Fruit fly (Drosophila melanogaster) whole organism, embryonic: ENCODE measurements around the gene TFAM.

Experiments used
- Atf3 ChIP-seq: fragments of 200-800 bp; sonication (Bioruptor generic); optimal IDR thresholded peaks from 3 replicates; lab custom pipeline; 2016; ENCODE audit warnings: missing biosample characterization, missing genetic modification characterization
- Blimp-1 ChIP-seq: fragments of 200-800 bp; sonication (Bioruptor generic); optimal IDR thresholded peaks from 3 replicates; lab custom pipeline; 2018; ENCODE audit warnings: missing biosample characterization, missing genetic modification characterization, mild to moderate bottlenecking, moderate library complexity, missing genetic modification reagents
- C15 ChIP-seq: fragments of 200-800 bp; sonication (Bioruptor generic); IDR thresholded peaks from 3 replicates; pipeline ENCODE4 v1.3.6; 2022; ENCODE audit warnings: missing biosample characterization, missing genetic modification characterization
- CG10321 ChIP-seq: fragments of 200-800 bp; sonication (Bioruptor generic); IDR thresholded peaks from 2 replicates; pipeline ENCODE4 v1.3.6; 2022; ENCODE audit warnings: missing biosample characterization, missing genetic modification characterization
- CG15479 ChIP-seq: fragments of 200-800 bp; sonication (Bioruptor generic); optimal IDR thresholded peaks from 3 replicates; lab custom pipeline; 2019; ENCODE audit warnings: missing biosample characterization, mild to moderate bottlenecking, missing genetic modification characterization, moderate library complexity
- CG15601 ChIP-seq: fragments of 200-800 bp; sonication (Bioruptor generic); optimal IDR thresholded peaks from 3 replicates; lab custom pipeline; 2019; ENCODE audit warnings: missing biosample characterization, mild to moderate bottlenecking, missing genetic modification characterization, moderate library complexity
- CG18011 ChIP-seq: fragments of 200-800 bp; sonication (Bioruptor generic); optimal IDR thresholded peaks from 2 replicates; lab custom pipeline; 2017; ENCODE audit warnings: missing biosample characterization, missing genetic modification characterization, mild to moderate bottlenecking, moderate library complexity, missing genotype
- CG30403 ChIP-seq: fragments of 200-800 bp; sonication (Bioruptor generic); optimal IDR thresholded peaks from 3 replicates; lab custom pipeline; 2016; ENCODE audit warnings: missing biosample characterization, missing genetic modification characterization
- CG32532 ChIP-seq: fragments of 200-800 bp; sonication (Bioruptor generic); IDR thresholded peaks from 2 replicates; pipeline ENCODE4 v1.3.6; 2022; ENCODE audit warnings: missing biosample characterization, missing genetic modification characterization
- CG42726 ChIP-seq: fragments of 200-800 bp; sonication (Bioruptor generic); IDR thresholded peaks from 2 replicates; pipeline ENCODE4 v1.3.6; 2022; ENCODE audit warnings: missing biosample characterization, missing genetic modification characterization; ENCODE audit not compliant: partially characterized antibody
- CG4282 ChIP-seq: fragments of 200-800 bp; sonication (Bioruptor generic); optimal IDR thresholded peaks from 2 replicates; lab custom pipeline; 2016; ENCODE audit warnings: missing biosample characterization, missing genetic modification characterization
- CG6254 ChIP-seq: fragments of 200-800 bp; sonication (Bioruptor generic); optimal IDR thresholded peaks from 3 replicates; lab custom pipeline; 2017; ENCODE audit warnings: mild to moderate bottlenecking, missing biosample characterization, missing genetic modification reagents, missing genetic modification characterization
- CG6689 ChIP-seq: fragments of 200-800 bp; sonication (Bioruptor generic); IDR thresholded peaks from 2 replicates; pipeline ENCODE4 v1.3.6; 2022; ENCODE audit warnings: missing biosample characterization, missing genetic modification characterization
- CG7357 ChIP-seq: fragments of 200-800 bp; sonication (Bioruptor generic); IDR thresholded peaks from 3 replicates; pipeline ENCODE4 v1.3.6; 2022; ENCODE audit warnings: missing biosample characterization, missing genetic modification characterization
- CG8290 ChIP-seq, 3 experiments: fragments of 200-800 bp; sonication (Bioruptor generic); optimal IDR thresholded peaks; 2 replicates each; lab custom pipeline; 2016 to 2019; ENCODE audit warnings: missing biosample characterization in 3 of 3, missing genetic modification characterization in 3 of 3, mild to moderate bottlenecking in 2 of 3, moderate library complexity in 1 of 3
- CG8765 ChIP-seq: fragments of 200-800 bp; sonication (Bioruptor generic); IDR thresholded peaks from 2 replicates; pipeline ENCODE4 v1.3.6; 2022; ENCODE audit warnings: missing biosample characterization, missing genetic modification characterization
- CG9437 ChIP-seq: fragments of 200-800 bp; sonication (Bioruptor generic); optimal IDR thresholded peaks from 2 replicates; lab custom pipeline; 2018; ENCODE audit warnings: missing biosample characterization, mild to moderate bottlenecking, missing genetic modification characterization
- CoRest ChIP-seq: fragments of 200-800 bp; sonication (Bioruptor generic); optimal IDR thresholded peaks from 3 replicates; lab custom pipeline; 2018; ENCODE audit warnings: missing biosample characterization, mild to moderate bottlenecking, missing genetic modification characterization, moderate library complexity
- D19A ChIP-seq: fragments of 200-800 bp; optimal IDR thresholded peaks from 3 replicates; lab custom pipeline; 2019; ENCODE audit warnings: missing biosample characterization, mild to moderate bottlenecking, missing genetic modification characterization, moderate library complexity
- Fer1 ChIP-seq: fragments of 200-800 bp; sonication (Bioruptor generic); optimal IDR thresholded peaks from 2 replicates; lab custom pipeline; 2017; ENCODE audit warnings: missing biosample characterization, mild to moderate bottlenecking, missing genetic modification characterization
- Fer2 ChIP-seq: fragments of 200-800 bp; sonication (Bioruptor generic); optimal IDR thresholded peaks from 2 replicates; lab custom pipeline; 2018; ENCODE audit warnings: missing biosample characterization, mild to moderate bottlenecking, missing genetic modification characterization, moderate library complexity
- Hmr ChIP-seq: fragments of 200-800 bp; sonication (Bioruptor generic); optimal IDR thresholded peaks from 3 replicates; lab custom pipeline; 2017; ENCODE audit warnings: mild to moderate bottlenecking, missing biosample characterization, missing genetic modification reagents, missing genetic modification characterization
- Hmx ChIP-seq: fragments of 200-800 bp; sonication (Bioruptor generic); optimal IDR thresholded peaks from 2 replicates; lab custom pipeline; 2016; ENCODE audit warnings: missing biosample characterization, missing genetic modification characterization
- Hsf ChIP-seq: fragments of 200-800 bp; sonication (Bioruptor generic); optimal IDR thresholded peaks from 3 replicates; lab custom pipeline; 2016; ENCODE audit warnings: missing biosample characterization, missing genetic modification characterization
- Med ChIP-seq: fragments of 200-800 bp; sonication (Bioruptor generic); peaks from one replicate; lab custom pipeline; 2016; ENCODE audit warnings: missing biosample characterization, missing genetic modification characterization, mild to moderate bottlenecking, inconsistent platforms, moderate library complexity
- Mes4 ChIP-seq: fragments of 200-800 bp; sonication (Bioruptor generic); optimal IDR thresholded peaks from 2 replicates; lab custom pipeline; 2016; ENCODE audit warnings: missing biosample characterization, missing genetic modification characterization
- Oli ChIP-seq: fragments of 200-800 bp; sonication (Bioruptor generic); optimal IDR thresholded peaks from 2 replicates; lab custom pipeline; 2018; ENCODE audit warnings: missing biosample characterization, mild to moderate bottlenecking, missing genetic modification characterization, moderate library complexity
- Optix ChIP-seq: fragments of 200-800 bp; sonication (Bioruptor generic); IDR thresholded peaks from 3 replicates; pipeline ENCODE4 v1.3.6; 2022; ENCODE audit warnings: missing biosample characterization, missing genetic modification characterization
- amos ChIP-seq: fragments of 200-800 bp; sonication (Bioruptor generic); IDR thresholded peaks from 2 replicates; pipeline ENCODE4 v1.3.6; 2022; ENCODE audit warnings: missing biosample characterization, missing genetic modification characterization; ENCODE audit not compliant: partially characterized antibody
- ap ChIP-seq: fragments of 200-800 bp; sonication (Bioruptor generic); IDR thresholded peaks from 2 replicates; pipeline ENCODE4 v1.3.6; 2022; ENCODE audit warnings: missing biosample characterization, missing genetic modification characterization
- az2 ChIP-seq: fragments of 200-800 bp; sonication (Bioruptor generic); optimal IDR thresholded peaks from 3 replicates; lab custom pipeline; 2016; ENCODE audit warnings: missing biosample characterization, missing genetic modification characterization
- chif ChIP-seq, 2 experiments: fragments of 200-800 bp; sonication (Bioruptor generic); optimal IDR thresholded peaks; 3 replicates each; lab custom pipeline; 2016; ENCODE audit warnings: missing biosample characterization in 2 of 2, missing genetic modification characterization in 2 of 2
- ci ChIP-seq: fragments of 200-800 bp; sonication (Bioruptor generic); IDR thresholded peaks from 3 replicates; pipeline ENCODE4 v1.3.6; 2022; ENCODE audit warnings: missing biosample characterization, missing genetic modification characterization
- dati ChIP-seq: fragments of 200-800 bp; sonication (Bioruptor generic); IDR thresholded peaks from 2 replicates; pipeline ENCODE4 v1.3.6; 2022; ENCODE audit warnings: missing biosample characterization, missing genetic modification characterization
- dimm ChIP-seq: fragments of 200-800 bp; sonication (Bioruptor generic); IDR thresholded peaks from 2 replicates; pipeline ENCODE4 v1.3.6; 2022; ENCODE audit warnings: missing biosample characterization, missing genetic modification characterization
- dm ChIP-seq: fragments of 200-800 bp; sonication (Bioruptor generic); optimal IDR thresholded peaks from 3 replicates; lab custom pipeline; 2016; ENCODE audit warnings: missing biosample characterization, missing genetic modification characterization
- en ChIP-seq: fragments of 200-800 bp; sonication (Bioruptor generic); optimal IDR thresholded peaks from 2 replicates; lab custom pipeline; 2016; ENCODE audit warnings: missing biosample characterization, missing genetic modification characterization
- ftz-f1 ChIP-seq: fragments of 200-800 bp; sonication (Bioruptor generic); optimal IDR thresholded peaks from 2 replicates; lab custom pipeline; 2016; ENCODE audit warnings: missing biosample characterization, missing genetic modification characterization
- gcm2 ChIP-seq: fragments of 200-800 bp; sonication (Bioruptor generic); optimal IDR thresholded peaks from 2 replicates; lab custom pipeline; 2016; ENCODE audit warnings: missing biosample characterization, missing genetic modification characterization
- kah ChIP-seq: fragments of 200-800 bp; sonication (Bioruptor generic); optimal IDR thresholded peaks from 2 replicates; lab custom pipeline; 2018; ENCODE audit warnings: missing biosample characterization, mild to moderate bottlenecking, missing genetic modification characterization
- nau ChIP-seq: fragments of 200-800 bp; sonication (Bioruptor generic); optimal IDR thresholded peaks from 3 replicates; lab custom pipeline; 2017; ENCODE audit warnings: missing biosample characterization, mild to moderate bottlenecking, missing genetic modification characterization, missing genetic modification reagents
- schlank ChIP-seq: fragments of 200-800 bp; sonication (Bioruptor generic); optimal IDR thresholded peaks from 2 replicates; lab custom pipeline; 2018; ENCODE audit warnings: missing biosample characterization, mild to moderate bottlenecking, missing genetic modification characterization
- slbo ChIP-seq: fragments of 200-800 bp; sonication (Bioruptor generic); IDR thresholded peaks from 2 replicates; pipeline ENCODE4 v1.3.6; 2022; ENCODE audit warnings: missing biosample characterization, missing genetic modification characterization
- sob ChIP-seq: fragments of 200-800 bp; sonication (Bioruptor generic); IDR thresholded peaks from 2 replicates; pipeline ENCODE4 v1.3.6; 2022; ENCODE audit warnings: missing biosample characterization, missing genetic modification characterization
- ssp ChIP-seq: fragments of 200-800 bp; sonication (Bioruptor generic); IDR thresholded peaks from 2 replicates; pipeline ENCODE4 v1.3.6; 2022; ENCODE audit warnings: missing biosample characterization, missing genetic modification characterization
- toy ChIP-seq: fragments of 200-800 bp; sonication (Bioruptor generic); IDR thresholded peaks from 2 replicates; pipeline ENCODE4 v1.3.6; 2022; ENCODE audit warnings: missing biosample characterization, missing genetic modification characterization
- trem ChIP-seq: fragments of 200-800 bp; optimal IDR thresholded peaks from 3 replicates; lab custom pipeline; 2019; ENCODE audit warnings: missing biosample characterization, mild to moderate bottlenecking, missing genetic modification characterization, moderate library complexity
- ttk ChIP-seq: fragments of 200-800 bp; sonication (Bioruptor generic); IDR thresholded peaks from 2 replicates; pipeline ENCODE4 v2.1.2; 2022; ENCODE audit warnings: missing biosample characterization, missing genetic modification characterization
- unc-4 ChIP-seq: fragments of 200-800 bp; sonication (Bioruptor generic); IDR thresholded peaks from 2 replicates; pipeline ENCODE4 v1.3.6; 2022; ENCODE audit warnings: missing biosample characterization, missing genetic modification characterization; ENCODE audit not compliant: partially characterized antibody
- wdn ChIP-seq: fragments of 200-800 bp; sonication (Bioruptor generic); IDR thresholded peaks from 2 replicates; pipeline ENCODE4 v1.3.6; 2022; ENCODE audit warnings: missing biosample characterization, missing genetic modification characterization

TFAM gene

dm6 chr3R:20579816-20580215 lies 3.0 kb upstream of the TFAM start, which contains the start of the genes EloB and Srp14 (continued):
- TF ChIP-seq CG42726 (GFP tag; lab: Robert Waterston, UW): peak; percentile 95
- peak; percentile 39 for TF ChIP-seq CG4282 (GFP tag; lab: Kevin White, UChicago)
- peak; percentile 54 for TF ChIP-seq ssp
- TF ChIP-seq Oli (tag; lab: Kevin White, UChicago): peak; percentile 64
- TF ChIP-seq CG30403: peak; percentile 90
- peak; percentile 73 for TF ChIP-seq Blimp-1
- TF ChIP-seq CG9437 (GFP tag; lab: Kevin White, UChicago): peak; percentile 47
- peak; percentile 68 for TF ChIP-seq Mes4 (GFP tag; lab: Kevin White, UChicago)
- TF ChIP-seq CG15601 (tag; lab: Kevin White, UChicago): peak; percentile 84
- peak; percentile 86 for TF ChIP-seq CoRest (tag; lab: Kevin White, UChicago)
- peak; percentile 89 for TF ChIP-seq CG32532 (GFP tag; lab: Robert Waterston, UW)
- TF ChIP-seq Med (GFP tag; lab: Kevin White, UChicago): peak; percentile 98
- TF ChIP-seq unc-4: peak; percentile 98
- TF ChIP-seq toy: 0 out of 2 replicates have a peak, but pooled peaks have one; percentile 9
- peak; percentile 78 for TF ChIP-seq az2 (GFP tag; lab: Kevin White, UChicago)
- no peak for TF ChIP-seq Hmr (GFP tag; lab: Kevin White, UChicago)
- peak; percentile 53 for TF ChIP-seq Hmx (GFP tag; lab: Kevin White, UChicago)
- no peak for TF ChIP-seq D19A (tag; lab: Kevin White, UChicago)
- TF ChIP-seq slbo: peak; percentile 89
- TF ChIP-seq C15 (GFP tag; lab: Robert Waterston, UW): peak; percentile 61; the same call in 1 of the 3 replicates
- no peak for TF ChIP-seq Optix
- 0 out of 2 replicates have a peak, but pooled peaks have one; percentile 40 for TF ChIP-seq dimm (GFP tag; lab: Robert Waterston, UW)
- TF ChIP-seq Fer2 (tag; lab: Kevin White, UChicago): peak; percentile 84
- peak; percentile 69 for TF ChIP-seq CG8765
- 0 out of 2 replicates have a peak, but pooled peaks have one; percentile 33 for TF ChIP-seq ap (GFP tag; lab: Robert Waterston, UW)
- peak; percentile 61 for TF ChIP-seq CG8290 (GFP tag; optimal IDR thresholded peaks at IDR 0.05; lab: Kevin White, UChicago)
- TF ChIP-seq CG8290 (tag; optimal IDR thresholded peaks at IDR 0.05; lab: Kevin White, UChicago): peak; percentile 8 to 73
- TF ChIP-seq wdn: peak; percentile 59; the same call in 1 of the 2 replicates
- TF ChIP-seq chif (GFP tag; optimal IDR thresholded peaks at IDR 0.05; lab: Kevin White, UChicago): peak; percentile 67 to 71
- peak; percentile 97 for TF ChIP-seq amos (GFP tag; lab: Robert Waterston, UW)
- TF ChIP-seq ttk (GFP tag; lab: Robert Waterston, UW): peak; percentile 55; the same call in 1 of the 2 replicates
- peak; percentile 18 for TF ChIP-seq kah (GFP tag; lab: Kevin White, UChicago)
- TF ChIP-seq CG18011 (GFP tag; lab: Kevin White, UChicago): peak; percentile 66
- peak; percentile 78 for TF ChIP-seq Fer1 (GFP tag; lab: Kevin White, UChicago)
- TF ChIP-seq CG6254 (GFP tag; lab: Kevin White, UChicago): no peak
- TF ChIP-seq Hsf (GFP tag; lab: Kevin White, UChicago): peak; percentile 89
- no peak for TF ChIP-seq dati (GFP tag; lab: Robert Waterston, UW)
- peak; percentile 31 for TF ChIP-seq en (GFP tag; lab: Kevin White, UChicago)
- TF ChIP-seq ci (GFP tag; lab: Robert Waterston, UW): peak; percentile 76
- no peak for TF ChIP-seq nau
- TF ChIP-seq trem (tag; lab: Kevin White, UChicago): peak; percentile 93
- peak; percentile 87 for TF ChIP-seq sob (GFP tag; lab: Robert Waterston, UW)
- TF ChIP-seq Atf3 (GFP tag; lab: Kevin White, UChicago): peak; percentile 61
- peak; percentile 100 for TF ChIP-seq ftz-f1 (GFP tag; lab: Kevin White, UChicago)
- TF ChIP-seq schlank (tag; lab: Kevin White, UChicago): peak; percentile 47
- TF ChIP-seq gcm2 (GFP tag; lab: Kevin White, UChicago): no peak
- TF ChIP-seq dm (GFP tag; lab: Kevin White, UChicago): peak; percentile 62
- TF ChIP-seq CG7357 (GFP tag; lab: Robert Waterston, UW): peak; percentile 71; the same call in 1 of the 3 replicates
- peak; percentile 2 for TF ChIP-seq CG15479
- TF ChIP-seq CG10321 (GFP tag; lab: Robert Waterston, UW): no peak
- peak; percentile 71 for TF ChIP-seq CG6689
